Worm (Caenorhabditis elegans) whole organism, L4/young adult: ENCODE measurements around the gene F54D10.7.

ENCODE experiments used
- dao-5 ChIP-seq: sonication (generic microtip); optimal IDR thresholded peaks from 2 replicates; lab custom pipeline; 2016; ENCODE audit warnings: missing genotype, missing genetic modification characterization, moderate library complexity, missing compliant biosample characterization
- him-1 ChIP-seq: sonication (generic microtip); optimal IDR thresholded peaks from 2 replicates; lab custom pipeline; 2016; ENCODE audit warnings: missing genotype, missing genetic modification reagents, missing genetic modification characterization, missing compliant biosample characterization

DNA sequence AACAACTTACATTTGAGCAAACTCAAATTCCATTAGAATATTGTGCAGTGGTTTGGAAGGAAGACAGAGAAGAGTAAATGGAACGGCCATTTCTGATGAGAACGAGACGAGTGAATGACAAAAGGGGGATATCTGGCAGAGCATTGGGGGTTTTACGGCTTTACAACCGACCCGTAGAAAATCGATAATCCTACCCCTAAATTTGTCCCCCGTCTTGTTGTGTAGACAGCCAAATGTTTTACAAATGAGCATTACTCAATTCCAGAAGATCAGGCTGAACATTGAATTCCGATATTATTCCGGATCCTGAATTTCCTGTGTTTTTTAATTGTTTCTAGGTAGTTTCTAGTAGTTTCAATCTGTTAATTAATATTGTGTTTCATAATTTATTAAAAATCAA, 27.8 kb downstream of the F54D10.7 start, which contains the start of gene fbxb-99:
- TF ChIP-seq dao-5 (tag; lab: Kevin White, UChicago): no peak
- no peak for TF ChIP-seq him-1
